Worm (Caenorhabditis elegans): Measurements from ENCODE around the gene egg-2.

The egg-2 gene

ce11 chrIII:7060531-7061095 lies at the start of gene egg-2:
egg-2 (minus strand) TSS chrIII:7060583.
- TF ChIP-seq him-1 (tag; optimal IDR thresholded peaks at IDR 0.05) (no peak), W03F9.2 (tag; optimal IDR thresholded peaks at IDR 0.05) (no peak), dao-5 (tag; optimal IDR thresholded peaks at IDR 0.05) (no peak)

- TF ChIP-seq dao-5 (tag; optimal IDR thresholded peaks at IDR 0.05) (no peak), W03F9.2 (tag; optimal IDR thresholded peaks at IDR 0.05) (no peak), him-1 (tag; optimal IDR thresholded peaks at IDR 0.05) (no peak)
Measured at ce11 chrIII:7107965-7108364, 47.6 kb upstream of the egg-2 start, which contains the start of gene odd-1. odd-1 (plus strand) TSS chrIII:7108313.

ce11 chrIII:7106854-7107253 lies 46.5 kb upstream of the egg-2 start:
- no peak for TF ChIP-seq him-1 (tag; optimal IDR thresholded peaks at IDR 0.05)
- TF ChIP-seq W03F9.2 (tag; optimal IDR thresholded peaks at IDR 0.05), result no peak
- no peak for TF ChIP-seq dao-5 (tag; optimal IDR thresholded peaks at IDR 0.05)

ce11 chrIII:7103940-7104440 lies 43.6 kb upstream of the egg-2 start, which contains the start of gene cpg-2:
cpg-2 (minus strand) TSS chrIII:7103990.
- TF ChIP-seq him-1 (tag; optimal IDR thresholded peaks at IDR 0.05), result no peak
- TF ChIP-seq dao-5 (tag; optimal IDR thresholded peaks at IDR 0.05), result no peak
- TF ChIP-seq W03F9.2 (tag; optimal IDR thresholded peaks at IDR 0.05), result no peak

ce11 chrIII:7101814-7102477 lies 41.6 kb upstream of the egg-2 start:
- no peak for TF ChIP-seq dao-5 (tag; optimal IDR thresholded peaks at IDR 0.05)
- peak; percentile 21 for TF ChIP-seq W03F9.2 (tag; optimal IDR thresholded peaks at IDR 0.05)

ce11 chrIII:7100001-7100400 lies 39.6 kb upstream of the egg-2 start, which contains the start of gene ZK418.11:
ZK418.11 (plus strand) TSS chrIII:7100289.
- TF ChIP-seq dao-5 (tag; optimal IDR thresholded peaks at IDR 0.05) (no peak), him-1 (tag; optimal IDR thresholded peaks at IDR 0.05) (no peak), W03F9.2 (tag; optimal IDR thresholded peaks at IDR 0.05) (no peak)

- TF ChIP-seq him-1 (tag; optimal IDR thresholded peaks at IDR 0.05) (no peak), W03F9.2 (tag; optimal IDR thresholded peaks at IDR 0.05) (no peak), dao-5 (tag; optimal IDR thresholded peaks at IDR 0.05) (no peak)
Measured at ce11 chrIII:7096481-7096880, 36.1 kb upstream of the egg-2 start.

ce11 chrIII:7095156-7095555 lies 34.8 kb upstream of the egg-2 start, which contains the start of gene nhr-9:
nhr-9 (plus strand) TSS chrIII:7095462.
- no peak for TF ChIP-seq W03F9.2 (tag; optimal IDR thresholded peaks at IDR 0.05)
- no peak for TF ChIP-seq him-1 (tag; optimal IDR thresholded peaks at IDR 0.05)
- no peak for TF ChIP-seq dao-5 (tag; optimal IDR thresholded peaks at IDR 0.05)

- TF ChIP-seq dao-5 (tag; optimal IDR thresholded peaks at IDR 0.05), result no peak
- TF ChIP-seq W03F9.2 (tag; optimal IDR thresholded peaks at IDR 0.05), result no peak
- no peak for TF ChIP-seq him-1 (tag; optimal IDR thresholded peaks at IDR 0.05)
Measured at ce11 chrIII:7091042-7091441, 30.7 kb upstream of the egg-2 start, which contains the start of gene ZK418.2. ZK418.2 (plus strand) TSS chrIII:7091342.

ce11 chrIII:7090545-7090944 lies 30.2 kb upstream of the egg-2 start, which contains the start of gene ZK418.10:
ZK418.10 (minus strand) TSS chrIII:7090692.
- no peak for TF ChIP-seq W03F9.2 (tag; optimal IDR thresholded peaks at IDR 0.05)
- TF ChIP-seq dao-5 (tag; optimal IDR thresholded peaks at IDR 0.05), result no peak
- TF ChIP-seq him-1 (tag; optimal IDR thresholded peaks at IDR 0.05), result no peak

- TF ChIP-seq W03F9.2 (tag; optimal IDR thresholded peaks at IDR 0.05) (peak; percentile 81), dao-5 (tag; optimal IDR thresholded peaks at IDR 0.05) (no peak), him-1 (tag; optimal IDR thresholded peaks at IDR 0.05) (no peak)
Measured at ce11 chrIII:7087691-7088323, 27.4 kb upstream of the egg-2 start, which contains the start of gene fubl-2. fubl-2 (minus strand) TSS chrIII:7087741.

ce11 chrIII:7087180-7087579 lies 26.8 kb upstream of the egg-2 start:
- TF ChIP-seq W03F9.2 (tag; optimal IDR thresholded peaks at IDR 0.05), result no peak
- no peak for TF ChIP-seq dao-5 (tag; optimal IDR thresholded peaks at IDR 0.05)
- no peak for TF ChIP-seq him-1 (tag; optimal IDR thresholded peaks at IDR 0.05)

- TF ChIP-seq dao-5 (tag; optimal IDR thresholded peaks at IDR 0.05), result no peak
Measured at ce11 chrIII:7084908-7085307, 24.5 kb upstream of the egg-2 start, which contains the start of gene tofu-7. tofu-7 (minus strand) TSS chrIII:7085018.

- TF ChIP-seq W03F9.2 (tag; optimal IDR thresholded peaks at IDR 0.05) (no peak), him-1 (tag; optimal IDR thresholded peaks at IDR 0.05) (no peak), dao-5 (tag; optimal IDR thresholded peaks at IDR 0.05) (no peak)
Measured at ce11 chrIII:7083106-7083505, 22.7 kb upstream of the egg-2 start.

Measured in whole organism, L4/young adult.